Fruit fly (Drosophila melanogaster) whole organism, prepupa: ENCODE measurements around the gene tobi.

Experiments
- CG11294 ChIP-seq: fragments of 200-800 bp; sonication (Bioruptor generic); IDR thresholded peaks from 2 replicates; pipeline ENCODE4 v1.3.6; 2022; ENCODE audit warnings: missing biosample characterization, missing genetic modification characterization
- CG16779 ChIP-seq: fragments of 200-800 bp; sonication (Bioruptor generic); optimal IDR thresholded peaks from 3 replicates; lab custom pipeline; 2017; ENCODE audit warnings: missing biosample characterization, mild to moderate bottlenecking, missing genetic modification characterization
- CG3032 ChIP-seq: fragments of 200-800 bp; optimal IDR thresholded peaks from 2 replicates; lab custom pipeline; 2019; ENCODE audit warnings: missing biosample characterization, mild to moderate bottlenecking, missing genetic modification characterization, moderate library complexity
- CG32006 ChIP-seq: fragments of 200-800 bp; sonication (Bioruptor generic); optimal IDR thresholded peaks from 3 replicates; lab custom pipeline; 2017; ENCODE audit warnings: missing biosample characterization, mild to moderate bottlenecking, missing genetic modification characterization
- Ets96B ChIP-seq: fragments of 200-800 bp; optimal IDR thresholded peaks from 2 replicates; lab custom pipeline; 2019; ENCODE audit warnings: missing biosample characterization, mild to moderate bottlenecking, missing genetic modification characterization, moderate library complexity
- achi ChIP-seq: fragments of 200-800 bp; sonication (Bioruptor generic); optimal IDR thresholded peaks from 3 replicates; lab custom pipeline; 2016; ENCODE audit warnings: missing biosample characterization, missing genetic modification characterization
- dsx ChIP-seq: fragments of 200-800 bp; optimal IDR thresholded peaks from 3 replicates; lab custom pipeline; 2019; ENCODE audit warnings: missing biosample characterization, mild to moderate bottlenecking, missing genetic modification characterization, moderate library complexity; ENCODE audit not compliant: poor library complexity, severe bottlenecking
- lz ChIP-seq: fragments of 200-800 bp; sonication (Bioruptor generic); optimal IDR thresholded peaks from 3 replicates; lab custom pipeline; 2016; ENCODE audit warnings: missing biosample characterization, missing genetic modification characterization
- svp ChIP-seq: fragments of 200-800 bp; sonication (Bioruptor generic); peaks from one replicate; lab custom pipeline; 2016; ENCODE audit warnings: missing biosample characterization, missing genetic modification characterization

DNA sequence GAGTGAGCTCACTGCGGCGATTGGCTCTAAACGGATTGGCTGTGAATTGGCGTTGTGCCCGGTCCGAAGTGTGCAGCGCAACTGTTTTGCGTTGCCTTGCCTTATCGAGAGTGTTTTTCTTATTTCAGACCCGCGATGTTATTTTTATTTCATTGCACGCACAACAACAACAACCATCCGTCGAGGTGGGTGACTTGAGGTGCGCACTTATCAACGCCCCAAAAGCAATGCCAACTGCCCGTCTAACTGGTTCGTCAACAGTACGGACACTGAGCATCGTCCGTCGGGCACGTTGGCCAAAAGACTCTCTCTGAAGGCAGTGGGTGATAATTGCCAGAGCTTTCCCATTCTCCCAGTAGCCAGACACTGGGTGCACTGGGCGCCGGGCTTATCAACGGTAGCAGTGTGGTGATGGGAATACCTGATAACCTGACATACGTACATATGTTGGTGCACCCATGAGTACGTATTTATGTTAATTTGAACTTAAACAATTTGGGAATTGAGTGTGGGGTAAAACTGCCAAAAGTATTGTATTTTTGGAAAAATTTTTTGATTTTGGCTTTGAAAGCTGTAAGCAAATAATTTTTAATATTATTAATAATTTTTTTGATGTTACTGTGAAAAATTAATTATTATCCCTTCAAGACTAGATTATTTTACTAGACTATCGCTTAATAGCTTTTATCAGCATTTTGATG lies 51.3 kb downstream of the tobi start, which contains the start of gene CG31102:
- no peak for TF ChIP-seq dsx (GFP tag; lab: Kevin White, UChicago)
- no peak for TF ChIP-seq CG32006 (GFP tag; lab: Kevin White, UChicago)
- no peak for TF ChIP-seq achi (GFP tag; lab: Kevin White, UChicago)
- TF ChIP-seq CG11294 (GFP tag; lab: Robert Waterston, UW): no peak
- TF ChIP-seq CG3032 (tag; lab: Kevin White, UChicago): no peak
- no peak for TF ChIP-seq CG16779
- TF ChIP-seq Ets96B: no peak
- TF ChIP-seq lz (GFP tag; lab: Kevin White, UChicago): no peak
- TF ChIP-seq svp (GFP tag; lab: Kevin White, UChicago): peak; percentile 90
